Worm (Caenorhabditis elegans): Measurements from ENCODE around the gene R102.1.
A peak's percentile ranks its signal among the peaks of the same experiment; 100 is the strongest.
"Not testable (repeated sequence)": the region's sequence is repeated elsewhere in the genome, so short reads cannot be mapped to it uniquely, and the experiment has no call there.

Gene R102.1

ce11 chrIV:10664134-10664533 is 21.7 kb upstream of the R102.1 start, which contains the start of gene K08C7.7:
Gene K08C7.7 (plus strand): TSS chrIV:10664434.
- TF ChIP-seq hlh-1 (tag; optimal IDR thresholded peaks at IDR 0.05) = no peak
- no peak for TF ChIP-seq nhr-28 (tag; optimal IDR thresholded peaks at IDR 0.05)
- no peak for TF ChIP-seq lin-32 (GFP tag; optimal IDR thresholded peaks at IDR 0.05)
- no peak for TF ChIP-seq nhr-76 (tag; optimal IDR thresholded peaks at IDR 0.05)
- no peak for TF ChIP-seq ceh-83 (GFP tag; optimal IDR thresholded peaks at IDR 0.05)
- no peak for TF ChIP-seq snpc-4 (tag; optimal IDR thresholded peaks at IDR 0.05)
- no peak for TF ChIP-seq drap-1 (GFP tag; optimal IDR thresholded peaks at IDR 0.05)
- TF ChIP-seq unc-120 (tag; optimal IDR thresholded peaks at IDR 0.05; ENCODE audit: poor library complexity, severe bottlenecking) = no peak
- no peak for TF ChIP-seq sem-2 (GFP tag; optimal IDR thresholded peaks at IDR 0.05)
- TF ChIP-seq mep-1 (tag; optimal IDR thresholded peaks at IDR 0.05) = no peak
- TF ChIP-seq nhr-12 (tag; optimal IDR thresholded peaks at IDR 0.05) = no peak
- no peak for TF ChIP-seq unc-39 (tag; optimal IDR thresholded peaks at IDR 0.05)
- TF ChIP-seq tbx-8 (GFP tag; optimal IDR thresholded peaks at IDR 0.05) = no peak
- no peak for TF ChIP-seq mls-2 (tag; optimal IDR thresholded peaks at IDR 0.05)
- TF ChIP-seq nhr-2 (tag; optimal IDR thresholded peaks at IDR 0.05) = no peak
- TF ChIP-seq sptf-1 (tag; optimal IDR thresholded peaks at IDR 0.05) = no peak
- no peak for TF ChIP-seq elt-1 (tag; optimal IDR thresholded peaks at IDR 0.05; ENCODE audit: borderline replicate concordance, insufficient read depth)

- TF ChIP-seq hlh-1 (tag; optimal IDR thresholded peaks at IDR 0.05) = peak; percentile 79
- TF ChIP-seq unc-120 (tag; optimal IDR thresholded peaks at IDR 0.05; ENCODE audit: poor library complexity, severe bottlenecking) = peak; percentile 38
- TF ChIP-seq nhr-2 (tag; optimal IDR thresholded peaks at IDR 0.05) = no peak
These were observed 19.3 kb upstream of the R102.1 start, which contains the start of gene epi-1 for ce11 chrIV:10666523-10666922. Gene epi-1 (plus strand): TSS chrIV:10666823.

ce11 chrIV:10668561-10668960 is 17.3 kb upstream of the R102.1 start:
- TF ChIP-seq snpc-4 (tag; optimal IDR thresholded peaks at IDR 0.05) (no peak), unc-120 (tag; optimal IDR thresholded peaks at IDR 0.05; ENCODE audit: poor library complexity, severe bottlenecking) (no peak), tbx-8 (GFP tag; optimal IDR thresholded peaks at IDR 0.05) (no peak), ceh-43 (GFP tag; optimal IDR thresholded peaks at IDR 0.05) (no peak)

ce11 chrIV:10680379-10680778 is 5.5 kb upstream of the R102.1 start, which contains the start of gene K08C7.4:
Gene K08C7.4 (minus strand): TSS chrIV:10680479.
- no peak for TF ChIP-seq zip-8 (tag; optimal IDR thresholded peaks at IDR 0.05)
- no peak for TF ChIP-seq unc-39 (tag; optimal IDR thresholded peaks at IDR 0.05)
- TF ChIP-seq ceh-39 (tag; optimal IDR thresholded peaks at IDR 0.05) = no peak
- no peak for TF ChIP-seq pha-4 (tag; optimal IDR thresholded peaks at IDR 0.05)
- TF ChIP-seq ceh-43 (GFP tag; optimal IDR thresholded peaks at IDR 0.05) = no peak
- TF ChIP-seq sptf-1 (tag; optimal IDR thresholded peaks at IDR 0.05) = no peak
- TF ChIP-seq lin-13 (tag; optimal IDR thresholded peaks at IDR 0.05) = no peak
- no peak for TF ChIP-seq bed-3 (GFP tag; optimal IDR thresholded peaks at IDR 0.05)
- no peak for TF ChIP-seq tbx-8 (GFP tag; optimal IDR thresholded peaks at IDR 0.05)
- no peak for TF ChIP-seq nhr-237 (tag; optimal IDR thresholded peaks at IDR 0.05)
- TF ChIP-seq ztf-11 (tag; optimal IDR thresholded peaks at IDR 0.05) = no peak

- no peak for TF ChIP-seq drap-1 (GFP tag; optimal IDR thresholded peaks at IDR 0.05)
- no peak for TF ChIP-seq nhr-76 (tag; optimal IDR thresholded peaks at IDR 0.05)
- no peak for TF ChIP-seq ces-1 (GFP tag; optimal IDR thresholded peaks at IDR 0.05)
- no peak for TF ChIP-seq lin-32 (GFP tag; optimal IDR thresholded peaks at IDR 0.05)
- no peak for TF ChIP-seq hlh-1 (tag; optimal IDR thresholded peaks at IDR 0.05)
- TF ChIP-seq nhr-2 (tag; optimal IDR thresholded peaks at IDR 0.05) = no peak
- TF ChIP-seq sptf-1 (tag; optimal IDR thresholded peaks at IDR 0.05) = no peak
- TF ChIP-seq cnd-1 (tag; optimal IDR thresholded peaks at IDR 0.05) = no peak
- no peak for TF ChIP-seq unc-120 (tag; optimal IDR thresholded peaks at IDR 0.05; ENCODE audit: poor library complexity, severe bottlenecking)
- TF ChIP-seq ceh-39 (tag; optimal IDR thresholded peaks at IDR 0.05) = no peak
These were observed 3.6 kb upstream of the R102.1 start, which contains the start of gene fmo-2 for ce11 chrIV:10682155-10682749. Gene fmo-2 (plus strand): TSS chrIV:10682524.

ce11 chrIV:10687307-10687706 is 1.5 kb downstream of the R102.1 start, which contains the start of gene R102.2:
Gene R102.2 (plus strand): TSS chrIV:10687607.
- not testable (repeated sequence) for TF ChIP-seq nhr-12 (tag; optimal IDR thresholded peaks at IDR 0.05); bed-3 (GFP tag; optimal IDR thresholded peaks at IDR 0.05); ham-2 (GFP tag; optimal IDR thresholded peaks at IDR 0.05)
